Fruit fly (Drosophila melanogaster): ENCODE data around the gene CG14785.

Gene CG14785

dm6 chrX:1476848-1477247 is 20.0 kb upstream of the CG14785 start, which contains the start of the genes Rab27 and mei-38 (continued):
- TF ChIP-seq pho (GFP tag; optimal IDR thresholded peaks at IDR 0.05) (peak; percentile 37), vfl (GFP tag; optimal IDR thresholded peaks at IDR 0.05) (peak; percentile 20), CG4820 (GFP tag; optimal IDR thresholded peaks at IDR 0.05) (peak; percentile 12), her (GFP tag; optimal IDR thresholded peaks at IDR 0.05) (peak; percentile 54), Sry-δ (GFP tag; optimal IDR thresholded peaks at IDR 0.05) (peak; percentile 76), Fer2 (tag; optimal IDR thresholded peaks at IDR 0.05) (no peak), CG2712 (tag; optimal IDR thresholded peaks at IDR 0.05) (no peak), chinmo (GFP tag; IDR thresholded peaks at IDR 0.05; ENCODE audit: partially characterized antibody) (0 out of 4 replicates have a peak, but pooled peaks have one; percentile 61), hth (optimal IDR thresholded peaks at IDR 0.05) (no peak), zfh2 (GFP tag; optimal IDR thresholded peaks at IDR 0.05) (peak; percentile 53), Med (GFP tag) (peak; percentile 76), tll (GFP tag; optimal IDR thresholded peaks at IDR 0.05) (no peak), zen (tag; optimal IDR thresholded peaks at IDR 0.05) (peak; percentile 53), CG9797 (GFP tag; optimal IDR thresholded peaks at IDR 0.05) (peak; percentile 32), BEAF-32 (GFP tag; optimal IDR thresholded peaks at IDR 0.05) (peak; percentile 80), row (GFP tag; IDR thresholded peaks at IDR 0.05) (peak; percentile 8; the same call in 1 of the 3 replicates), stwl (tag; optimal IDR thresholded peaks at IDR 0.05) (peak; percentile 23), HmgZ (tag; optimal IDR thresholded peaks at IDR 0.05) (peak; percentile 33), CG3847 (GFP tag; IDR thresholded peaks at IDR 0.05) (peak; percentile 52), CG2129 (GFP tag; IDR thresholded peaks at IDR 0.05; ENCODE audit: partially characterized antibody) (peak; percentile 37; the same call in 1 of the 2 replicates), slbo (GFP tag; IDR thresholded peaks at IDR 0.05) (peak; percentile 57; the same call in 1 of the 2 replicates), ken (GFP tag; IDR thresholded peaks at IDR 0.05) (0 out of 3 replicates have a peak, but pooled peaks have one; percentile 48), Abd-B (GFP tag; optimal IDR thresholded peaks at IDR 0.05) (peak; percentile 2), CG30403 (GFP tag; optimal IDR thresholded peaks at IDR 0.05) (peak; percentile 19), D19B (GFP tag; optimal IDR thresholded peaks at IDR 0.05) (no peak), unc-4 (GFP tag; IDR thresholded peaks at IDR 0.05; ENCODE audit: partially characterized antibody) (peak; percentile 70), CG7963 (GFP tag; IDR thresholded peaks at IDR 0.05; ENCODE audit: partially characterized antibody) (peak; percentile 53; the same call in 1 of the 3 replicates), CG1647 (GFP tag; optimal IDR thresholded peaks at IDR 0.05) (peak; percentile 14), CG14710 (tag; optimal IDR thresholded peaks at IDR 0.05) (peak; percentile 38), pan (optimal IDR thresholded peaks at IDR 0.05) (no peak), pan (GFP tag; optimal IDR thresholded peaks at IDR 0.05 in 1 of 2, IDR thresholded peaks at IDR 0.05 in 1 of 2) (peak in 1 of 2 experiments; percentile 19), prd (optimal IDR thresholded peaks at IDR 0.05) (no peak), prd (GFP tag; IDR thresholded peaks at IDR 0.05) (0 out of 3 replicates have a peak, but pooled peaks have one; percentile 16), insv (GFP tag; optimal IDR thresholded peaks at IDR 0.05) (no peak), ara (GFP tag; IDR thresholded peaks at IDR 0.05) (no peak), CHES-1-like (GFP tag; optimal IDR thresholded peaks at IDR 0.05) (peak; percentile 32), inv (GFP tag; IDR thresholded peaks at IDR 0.05; ENCODE audit: partially characterized antibody) (peak; percentile 60; the same call in 1 of the 2 replicates), Doc3 (GFP tag; IDR thresholded peaks at IDR 0.05; ENCODE audit: partially characterized antibody) (0 out of 3 replicates have a peak, but pooled peaks have one; percentile 35), ham (GFP tag; IDR thresholded peaks at IDR 0.05) (no peak), CG13624 (GFP tag; optimal IDR thresholded peaks at IDR 0.05) (peak; percentile 39), Dip3 (GFP tag; optimal IDR thresholded peaks at IDR 0.05) (peak; percentile 2), CG10321 (GFP tag; IDR thresholded peaks at IDR 0.05) (peak; percentile 47; the same call in 1 of the 2 replicates), Xrp1 (GFP tag; IDR thresholded peaks at IDR 0.05) (0 out of 2 replicates have a peak, but pooled peaks have one; percentile 34), Pdp1 (GFP tag; optimal IDR thresholded peaks at IDR 0.05) (peak in 1 of 2 experiments; percentile 28), sr (GFP tag; IDR thresholded peaks at IDR 0.05) (no peak), bab2 (GFP tag; optimal IDR thresholded peaks at IDR 0.05) (peak; percentile 3), CG7372 (GFP tag; IDR thresholded peaks at IDR 0.05) (no peak), Myb (GFP tag; optimal IDR thresholded peaks at IDR 0.05) (peak; percentile 75), nmo (GFP tag; optimal IDR thresholded peaks at IDR 0.05) (no peak), CG6791 (GFP tag; IDR thresholded peaks at IDR 0.05; ENCODE audit: partially characterized antibody) (peak; percentile 74)

All from whole organism, embryonic.